Worm (Caenorhabditis elegans): Measurements from ENCODE around the gene Y110A2AL.2.

DNA sequence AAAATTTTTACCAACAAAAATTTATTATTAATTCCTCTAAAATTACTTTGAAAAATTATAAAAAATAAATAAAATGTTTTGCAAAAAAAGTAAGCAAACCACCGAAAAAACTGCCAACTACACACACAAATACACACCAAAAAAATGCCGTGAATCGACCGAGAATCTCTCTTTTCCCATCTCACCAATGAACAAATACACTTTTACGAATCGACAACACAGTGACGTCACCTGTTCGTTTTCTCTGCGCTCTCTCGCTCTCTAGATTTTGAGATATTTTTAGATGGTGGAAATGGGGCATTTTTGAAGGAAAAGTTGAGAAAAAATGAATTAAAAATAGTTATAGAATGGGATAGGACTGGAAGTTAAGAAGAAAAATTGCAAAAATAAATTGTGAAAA lies 35.7 kb upstream of the Y110A2AL.2 start:
- TF ChIP-seq Y22D7AL.16 (tag; optimal IDR thresholded peaks at IDR 0.05) (no peak), ceh-2 (tag; optimal IDR thresholded peaks at IDR 0.05) (no peak), ceh-19 (GFP tag; optimal IDR thresholded peaks at IDR 0.05) (no peak), ztf-16 (tag; optimal IDR thresholded peaks at IDR 0.05) (no peak), pqm-1 (tag; optimal IDR thresholded peaks at IDR 0.05) (no peak), pag-3 (tag; optimal IDR thresholded peaks at IDR 0.05; ENCODE audit: borderline replicate concordance) (no peak), sox-4 (tag; optimal IDR thresholded peaks at IDR 0.05) (no peak), hlh-15 (tag; optimal IDR thresholded peaks at IDR 0.05) (no peak), unc-55 (GFP tag; optimal IDR thresholded peaks at IDR 0.05) (peak; percentile 14)

All from whole organism, late embryonic.